Fruit fly (Drosophila melanogaster) S2 (cell line): ENCODE results near the gene CG31010.

Source experiments
- CG8478 ChIP-seq: fragments of >200 bp; optimal IDR thresholded peaks from 2 replicates; lab custom pipeline; 2018
- CTCF ChIP-seq, 2 experiments: fragments of >200 bp; optimal IDR thresholded peaks; 2 replicates each; lab custom pipeline; 2018

DNA sequence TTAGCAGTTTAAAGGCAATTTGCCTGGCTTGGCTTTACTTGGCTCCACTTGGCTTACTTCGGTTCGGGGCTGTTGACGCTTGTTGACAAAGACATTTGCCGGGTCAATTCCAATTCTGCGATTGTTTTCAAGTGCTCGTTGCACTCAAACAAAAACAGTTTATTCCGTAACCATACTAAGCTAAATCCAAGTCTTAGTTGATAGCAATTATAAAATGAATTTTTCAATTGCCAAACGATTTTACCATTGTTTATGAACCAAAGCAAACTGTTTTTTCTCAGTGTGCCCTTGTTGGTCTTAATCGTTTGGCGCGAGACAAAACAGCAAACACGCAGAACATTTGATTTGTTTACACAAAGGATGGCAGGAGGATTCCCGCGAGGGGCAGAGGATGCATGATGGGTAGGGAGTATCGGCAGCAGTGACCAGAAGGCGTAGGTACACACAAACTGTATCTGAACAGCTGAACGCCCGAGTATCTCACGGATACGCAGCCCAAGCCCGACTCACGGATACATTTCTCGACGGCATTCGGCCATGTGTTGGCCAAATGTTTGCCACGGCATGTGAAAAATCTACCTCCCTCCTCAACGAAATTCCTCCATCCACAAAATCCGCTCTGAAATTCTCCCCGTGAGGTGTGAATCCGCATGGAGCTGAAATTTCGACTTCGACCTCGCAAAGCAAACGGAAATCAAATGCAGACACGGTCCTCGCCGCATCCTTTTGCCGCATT lies 48.7 kb upstream of the CG31010 start:
- TF ChIP-seq CG8478 (lab: Kevin White, UChicago) (no peak), CTCF (optimal IDR thresholded peaks at IDR 0.05; lab: Kevin White, UChicago) (no peak)
